Fruit fly (Drosophila melanogaster): Measurements from ENCODE around the gene sev.

sev gene

DNA sequence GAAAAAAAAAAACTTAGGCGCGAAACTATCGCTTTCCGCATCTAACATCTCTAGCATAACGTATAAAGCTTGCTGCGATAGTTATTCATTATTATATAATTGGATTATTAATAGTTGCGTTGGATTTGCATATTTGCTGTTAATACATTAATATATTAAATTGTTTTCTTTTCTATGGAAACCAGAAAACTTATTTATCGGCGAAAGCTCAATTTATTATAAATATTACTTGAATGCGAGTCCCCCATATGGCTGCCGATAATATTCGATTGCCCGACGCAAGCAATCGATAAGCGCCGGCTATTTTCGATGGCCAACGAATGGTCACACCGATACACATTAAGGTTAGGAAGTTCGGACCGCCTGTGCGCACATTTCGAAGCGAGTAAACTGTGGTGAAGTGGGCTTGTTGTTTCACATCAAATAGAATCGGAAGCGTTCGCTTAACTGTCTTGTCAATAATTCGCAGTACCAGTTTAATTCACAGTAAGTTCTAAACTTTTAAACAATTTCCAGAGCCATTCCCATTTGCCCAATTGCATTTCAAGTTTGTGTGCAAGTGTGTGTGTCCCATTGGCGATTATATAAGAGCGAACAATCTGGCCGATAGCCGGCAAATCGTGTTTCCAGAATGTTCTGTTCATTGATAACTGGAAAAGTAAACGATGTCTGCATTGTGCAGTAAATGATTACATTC lies 22.2 kb upstream of the sev start, which contains the start of gene Hsp60A (continued):
- TF ChIP-seq HLH54F (GFP tag; optimal IDR thresholded peaks at IDR 0.05) (peak; percentile 30), mirr (GFP tag; optimal IDR thresholded peaks at IDR 0.05) (no peak), stc (GFP tag; IDR thresholded peaks at IDR 0.05) (no peak), ato (GFP tag; IDR thresholded peaks at IDR 0.05; ENCODE audit: partially characterized antibody) (peak; percentile 55; the same call in 1 of the 2 replicates), CG2202 (tag; optimal IDR thresholded peaks at IDR 0.05) (no peak), CG4424 (GFP tag; optimal IDR thresholded peaks at IDR 0.05) (peak; percentile 34), seq (GFP tag; IDR thresholded peaks at IDR 0.05) (no peak), CG12236 (GFP tag; optimal IDR thresholded peaks at IDR 0.05) (no peak), HmgD (GFP tag; optimal IDR thresholded peaks at IDR 0.05) (no peak), CG9609 (GFP tag; optimal IDR thresholded peaks at IDR 0.05) (no peak), al (GFP tag; IDR thresholded peaks at IDR 0.05) (peak; percentile 35; the same call in 1 of the 2 replicates), Tbp (GFP tag; optimal IDR thresholded peaks at IDR 0.05) (no peak), CG12104 (GFP tag; optimal IDR thresholded peaks at IDR 0.05) (peak; percentile 26), her (GFP tag; optimal IDR thresholded peaks at IDR 0.05) (no peak), fd102C (GFP tag; optimal IDR thresholded peaks at IDR 0.05) (no peak), Drgx (GFP tag; IDR thresholded peaks at IDR 0.05) (peak; percentile 27; the same call in 1 of the 2 replicates), aop (GFP tag; IDR thresholded peaks at IDR 0.05) (no peak), crc (GFP tag; optimal IDR thresholded peaks at IDR 0.05) (no peak), repo (GFP tag; optimal IDR thresholded peaks at IDR 0.05) (no peak), CG6765 (GFP tag; optimal IDR thresholded peaks at IDR 0.05) (no peak), CG2678 (tag; optimal IDR thresholded peaks at IDR 0.05) (peak; percentile 67), Dad (GFP tag; optimal IDR thresholded peaks at IDR 0.05) (peak; percentile 16), jumu (GFP tag; optimal IDR thresholded peaks at IDR 0.05) (no peak), CG4328 (GFP tag; optimal IDR thresholded peaks at IDR 0.05) (no peak), sens-2 (GFP tag; IDR thresholded peaks at IDR 0.05) (no peak), CG3407 (GFP tag; optimal IDR thresholded peaks at IDR 0.05) (no peak), lov (optimal IDR thresholded peaks at IDR 0.05) (no peak), lov (GFP tag; IDR thresholded peaks at IDR 0.05) (no peak), en (GFP tag; optimal IDR thresholded peaks at IDR 0.05) (no peak), Asciz (GFP tag; optimal IDR thresholded peaks at IDR 0.05) (no peak), z (GFP tag; IDR thresholded peaks at IDR 0.05) (no peak), schlank (tag; optimal IDR thresholded peaks at IDR 0.05) (no peak), Doc2 (GFP tag; IDR thresholded peaks at IDR 0.05) (no peak), Fer2 (tag; optimal IDR thresholded peaks at IDR 0.05) (peak; percentile 7), ci (GFP tag; IDR thresholded peaks at IDR 0.05) (peak; percentile 72; the same call in 2 of the 3 replicates), CHES-1-like (GFP tag; optimal IDR thresholded peaks at IDR 0.05) (no peak), ase (GFP tag; IDR thresholded peaks at IDR 0.05) (peak; percentile 31; the same call in 1 of the 3 replicates), CG18619 (GFP tag; optimal IDR thresholded peaks at IDR 0.05) (peak; percentile 17), Atf3 (GFP tag; optimal IDR thresholded peaks at IDR 0.05) (no peak), corto (GFP tag; optimal IDR thresholded peaks at IDR 0.05) (peak; percentile 36), CG33213 (GFP tag; optimal IDR thresholded peaks at IDR 0.05) (no peak), MTF-1 (GFP tag; optimal IDR thresholded peaks at IDR 0.05; ENCODE audit: borderline replicate concordance) (no peak), CG7357 (GFP tag; IDR thresholded peaks at IDR 0.05) (no peak), CG2712 (tag; optimal IDR thresholded peaks at IDR 0.05) (peak; percentile 61), ERR (GFP tag; optimal IDR thresholded peaks at IDR 0.05) (no peak), pita (GFP tag; optimal IDR thresholded peaks at IDR 0.05) (no peak), twi (tag; optimal IDR thresholded peaks at IDR 0.05) (no peak), bbx (GFP tag; IDR thresholded peaks at IDR 0.05; ENCODE audit: partially characterized antibody) (peak; percentile 72), sr (GFP tag; IDR thresholded peaks at IDR 0.05) (no peak), CG12769 (tag; optimal IDR thresholded peaks at IDR 0.05) (no peak), CG15601 (tag; optimal IDR thresholded peaks at IDR 0.05) (peak; percentile 59)
